Worm (Caenorhabditis elegans): ENCODE measurements around the gene C45B11.8.

C45B11.8 gene

DNA sequence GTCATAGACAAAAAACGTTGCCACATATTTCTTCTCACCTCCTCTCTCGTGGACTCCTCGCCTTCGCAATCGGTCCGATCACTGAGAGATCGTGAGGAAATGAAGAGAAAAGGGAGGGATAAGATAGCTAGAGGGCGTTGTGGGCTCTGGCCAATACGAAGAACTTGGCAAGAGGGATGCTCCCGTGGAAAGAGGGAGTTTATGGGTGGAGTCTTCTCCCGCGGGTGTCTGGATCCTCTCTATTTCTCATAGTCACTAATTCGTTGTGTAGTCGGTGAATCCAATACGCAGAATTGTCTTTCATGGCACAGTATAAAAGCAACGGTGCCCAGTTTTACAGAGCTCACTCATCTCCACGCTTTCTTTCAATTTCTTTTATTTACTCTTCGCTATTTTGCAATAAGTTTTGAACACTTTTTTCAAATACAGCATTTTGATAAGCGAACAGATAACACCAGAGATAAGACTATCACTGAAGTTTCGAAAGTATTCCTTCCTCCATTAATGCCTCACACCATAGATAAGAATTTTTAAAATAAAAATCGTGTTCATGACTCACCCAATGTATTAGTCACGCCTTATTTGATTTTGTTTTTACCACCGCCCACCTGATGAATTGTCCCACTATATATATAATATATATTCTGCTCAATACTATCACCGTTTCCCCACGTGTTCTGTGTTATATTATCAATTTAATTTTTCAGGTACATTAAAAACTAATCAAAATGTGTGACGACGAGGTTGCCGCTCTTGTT lies 40.0 kb downstream of the C45B11.8 start, which contains the start of gene act-1 (continued):
- no peak for TF ChIP-seq F26F4.8 (GFP tag; conservative IDR thresholded peaks at IDR 0.05)
- no peak for TF ChIP-seq nhr-41 (GFP tag; IDR thresholded peaks at IDR 0.05)
- TF ChIP-seq spr-3 (GFP tag; optimal IDR thresholded peaks at IDR 0.05), result no peak
- no peak for TF ChIP-seq egl-27 (tag; optimal IDR thresholded peaks at IDR 0.05)
- 0 out of 2 replicates have a peak, but pooled peaks have one; percentile 13 for TF ChIP-seq set-16 (GFP tag; IDR thresholded peaks at IDR 0.05)
- no peak for TF ChIP-seq Y75B8A.6 (GFP tag; IDR thresholded peaks at IDR 0.05)
- TF ChIP-seq fkh-10 (GFP tag; optimal IDR thresholded peaks at IDR 0.05), result no peak
- TF ChIP-seq lin-1 (GFP tag; IDR thresholded peaks at IDR 0.05), result no peak
- no peak for TF ChIP-seq nhr-42 (GFP tag; IDR thresholded peaks at IDR 0.05)
- TF ChIP-seq hlh-11 (tag; optimal IDR thresholded peaks at IDR 0.05), result peak; percentile 34
- TF ChIP-seq mep-1 (tag; optimal IDR thresholded peaks at IDR 0.05), result no peak
- TF ChIP-seq ZK337.2 (GFP tag; IDR thresholded peaks at IDR 0.05), result no peak
- no peak for TF ChIP-seq lin-38 (GFP tag; IDR thresholded peaks at IDR 0.05)
- no peak for TF ChIP-seq lir-3 (tag; optimal IDR thresholded peaks at IDR 0.05)
- TF ChIP-seq nhr-76 (tag; optimal IDR thresholded peaks at IDR 0.05), result no peak
- no peak for TF ChIP-seq zip-2 (tag; optimal IDR thresholded peaks at IDR 0.05)
- no peak for TF ChIP-seq madf-5 (GFP tag; IDR thresholded peaks at IDR 0.05)
- peak; percentile 73 for TF ChIP-seq nhr-11 (tag; optimal IDR thresholded peaks at IDR 0.05)
- no peak for TF ChIP-seq php-3 (GFP tag; IDR thresholded peaks at IDR 0.05)
- TF ChIP-seq F49E8.2 (tag; optimal IDR thresholded peaks at IDR 0.05; ENCODE audit: borderline replicate concordance), result no peak
- no peak for TF ChIP-seq Y105C5A.15 (GFP tag; IDR thresholded peaks at IDR 0.05)
- TF ChIP-seq F37D6.2 (tag; optimal IDR thresholded peaks at IDR 0.05), result no peak
- peak; percentile 26 for TF ChIP-seq dve-1 (tag; optimal IDR thresholded peaks at IDR 0.05; ENCODE audit: insufficient read depth)
- TF ChIP-seq ctbp-1 (GFP tag; IDR thresholded peaks at IDR 0.05), result 0 out of 2 replicates have a peak, but pooled peaks have one; percentile 61
- TF ChIP-seq nhr-10 (tag; optimal IDR thresholded peaks at IDR 0.05), result no peak
- TF ChIP-seq ceh-82 (tag; optimal IDR thresholded peaks at IDR 0.05), result no peak
- no peak for TF ChIP-seq aha-1 (tag)
- TF ChIP-seq sdz-12 (GFP tag; optimal IDR thresholded peaks at IDR 0.05), result no peak
- no peak for TF ChIP-seq lin-29 (GFP tag; IDR thresholded peaks at IDR 0.05)
- TF ChIP-seq duxl-1 (tag; optimal IDR thresholded peaks at IDR 0.05; ENCODE audit: poor library complexity), result no peak
- TF ChIP-seq ZK546.5 (tag; optimal IDR thresholded peaks at IDR 0.05), result no peak
- no peak for TF ChIP-seq lin-13 (GFP tag; optimal IDR thresholded peaks at IDR 0.05)
- TF ChIP-seq Y5F2A.4 (GFP tag; optimal IDR thresholded peaks at IDR 0.05), result no peak
- TF ChIP-seq lim-7 (GFP tag; IDR thresholded peaks at IDR 0.05), result no peak
- no peak for TF ChIP-seq nhr-237 (tag; optimal IDR thresholded peaks at IDR 0.05)
- TF ChIP-seq pqm-1 (tag; optimal IDR thresholded peaks at IDR 0.05), result peak; percentile 95
- no peak for TF ChIP-seq mes-2 (tag; optimal IDR thresholded peaks at IDR 0.05; ENCODE audit: poor library complexity, severe bottlenecking)
- TF ChIP-seq D1046.2 (GFP tag; IDR thresholded peaks at IDR 0.05), result no peak
- TF ChIP-seq mdt-29 (GFP tag; IDR thresholded peaks at IDR 0.05), result no peak
- no peak for TF ChIP-seq madf-9 (GFP tag; conservative IDR thresholded peaks at IDR 0.05)
- TF ChIP-seq skn-1 (tag; optimal IDR thresholded peaks at IDR 0.05), result no peak
- TF ChIP-seq lin-39 (tag; optimal IDR thresholded peaks at IDR 0.05), result no peak
- TF ChIP-seq zip-11 (GFP tag; IDR thresholded peaks at IDR 0.05), result no peak
- no peak for TF ChIP-seq mdl-1 (tag; optimal IDR thresholded peaks at IDR 0.05)
- no peak for TF ChIP-seq aly-2 (tag; optimal IDR thresholded peaks at IDR 0.05)
- no peak for TF ChIP-seq ceh-44 (GFP tag; IDR thresholded peaks at IDR 0.05)
- TF ChIP-seq jun-1 (tag; optimal IDR thresholded peaks at IDR 0.05), result no peak
- no peak for TF ChIP-seq dmd-9 (GFP tag; IDR thresholded peaks at IDR 0.05)
- TF ChIP-seq attf-4 (tag; optimal IDR thresholded peaks at IDR 0.05), result no peak
- TF ChIP-seq hlh-30 (tag; optimal IDR thresholded peaks at IDR 0.05; ENCODE audit: insufficient read depth), result no peak
- no peak for TF ChIP-seq daf-12 (tag; optimal IDR thresholded peaks at IDR 0.05)
